Worm (Caenorhabditis elegans): ENCODE measurements around the gene flcn-1.

ce11 chrII:6908689-6909088 lies 19.9 kb upstream of the flcn-1 start:
- TF ChIP-seq nhr-237 (tag; optimal IDR thresholded peaks at IDR 0.05) (no peak), lin-13 (GFP tag; optimal IDR thresholded peaks at IDR 0.05) (no peak), R02D3.7 (tag; optimal IDR thresholded peaks at IDR 0.05) (no peak), aly-2 (tag; optimal IDR thresholded peaks at IDR 0.05) (no peak), mab-5 (tag; optimal IDR thresholded peaks at IDR 0.05) (no peak), lin-11 (tag; optimal IDR thresholded peaks at IDR 0.05) (no peak), blmp-1 (tag; optimal IDR thresholded peaks at IDR 0.05; ENCODE audit: insufficient read depth) (peak; percentile 52), egl-27 (tag; optimal IDR thresholded peaks at IDR 0.05) (no peak), mdl-1 (tag; optimal IDR thresholded peaks at IDR 0.05) (no peak), ceh-16 (tag; optimal IDR thresholded peaks at IDR 0.05) (no peak), unc-62 (GFP tag; optimal IDR thresholded peaks at IDR 0.05) (no peak), lin-39 (tag; optimal IDR thresholded peaks at IDR 0.05) (no peak)

Data from whole organism, L2 larva.